Worm (Caenorhabditis elegans) whole organism, young adult: ENCODE measurements around the gene ugt-61.

Experiments used
- F23B12.7 ChIP-seq: sonication (generic microtip); optimal IDR thresholded peaks from 2 replicates; lab custom pipeline; 2017; ENCODE audit warnings: missing genetic modification characterization, mild to moderate bottlenecking, missing compliant biosample characterization, antibody characterized with exemption, moderate library complexity; ENCODE audit not compliant: insufficient read depth
- athp-1 ChIP-seq: sonication (generic microtip); optimal IDR thresholded peaks from 2 replicates; lab custom pipeline; 2017; ENCODE audit warnings: mild to moderate bottlenecking, missing genetic modification characterization, missing compliant biosample characterization
- nfya-1 ChIP-seq: sonication (generic microtip); optimal IDR thresholded peaks from 2 replicates; lab custom pipeline; 2017; ENCODE audit warnings: antibody characterized with exemption, missing compliant biosample characterization, missing genetic modification characterization, borderline replicate concordance; ENCODE audit not compliant: insufficient read depth
- rec-8 ChIP-seq, 2 experiments: sonication (generic microtip); optimal IDR thresholded peaks; 2 replicates each; lab custom pipeline; 2016; ENCODE audit warnings: mild to moderate bottlenecking in 2 of 2, missing genetic modification characterization in 2 of 2, missing genetic modification reagents in 2 of 2, missing genotype in 2 of 2, missing biosample characterization in 1 of 2, missing compliant biosample characterization in 1 of 2, moderate library complexity in 1 of 2

- TF ChIP-seq rec-8 (tag; optimal IDR thresholded peaks at IDR 0.05; lab: Kevin White, UChicago) (no peak), nfya-1 (tag; lab: Kevin White, UChicago) (no peak), F23B12.7 (no peak), athp-1 (no peak)
Measured at ce11 chrV:4758019-4758418, 15.8 kb downstream of the ugt-61 start.
